Fruit fly (Drosophila melanogaster) whole organism, embryonic: ENCODE data around the gene Mst36Fb.

Experiments used
- Atf6 ChIP-seq: fragments of 200-800 bp; sonication (Bioruptor generic); IDR thresholded peaks from 2 replicates; pipeline ENCODE4 v1.3.6; 2022; ENCODE audit warnings: missing biosample characterization, missing genetic modification characterization
- Bgb ChIP-seq: fragments of 200-800 bp; sonication (Bioruptor generic); IDR thresholded peaks from 2 replicates; pipeline ENCODE4 v1.3.6; 2022; ENCODE audit warnings: missing biosample characterization, missing genetic modification characterization; ENCODE audit not compliant: partially characterized antibody
- CG12391 ChIP-seq: fragments of 200-800 bp; sonication (Bioruptor generic); optimal IDR thresholded peaks from 3 replicates; lab custom pipeline; 2018; ENCODE audit warnings: missing biosample characterization, mild to moderate bottlenecking, missing genetic modification characterization, moderate library complexity
- CG12744 ChIP-seq: fragments of 200-800 bp; sonication (Bioruptor generic); optimal IDR thresholded peaks from 2 replicates; lab custom pipeline; 2016; ENCODE audit warnings: missing biosample characterization, missing genetic modification characterization
- CG13123 ChIP-seq: fragments of 200-800 bp; sonication (Bioruptor generic); optimal IDR thresholded peaks from 2 replicates; lab custom pipeline; 2016; ENCODE audit warnings: missing biosample characterization, missing genetic modification characterization
- CG13775 ChIP-seq: fragments of 200-800 bp; sonication (Bioruptor generic); optimal IDR thresholded peaks from 3 replicates; lab custom pipeline; 2017; ENCODE audit warnings: missing biosample characterization, mild to moderate bottlenecking, missing genetic modification characterization
- CG15011 ChIP-seq: fragments of 200-800 bp; sonication (Bioruptor generic); optimal IDR thresholded peaks from 3 replicates; lab custom pipeline; 2018; ENCODE audit warnings: missing biosample characterization, mild to moderate bottlenecking, missing genetic modification characterization
- CG17328 ChIP-seq: fragments of 200-800 bp; sonication (Bioruptor generic); IDR thresholded peaks from 2 replicates; pipeline ENCODE4 v1.3.6; 2022; ENCODE audit warnings: missing biosample characterization, missing genetic modification characterization
- CG18476 ChIP-seq: fragments of 200-800 bp; sonication (Bioruptor generic); optimal IDR thresholded peaks from 2 replicates; lab custom pipeline; 2016; ENCODE audit warnings: missing biosample characterization, mild to moderate bottlenecking, missing genetic modification characterization
- CG18599 ChIP-seq: fragments of 200-800 bp; sonication (Bioruptor generic); optimal IDR thresholded peaks from 3 replicates; lab custom pipeline; 2017; ENCODE audit warnings: missing biosample characterization, missing genetic modification characterization, mild to moderate bottlenecking, moderate library complexity, missing genetic modification reagents
- CG18764 ChIP-seq: fragments of 200-800 bp; sonication (Bioruptor generic); optimal IDR thresholded peaks from 3 replicates; lab custom pipeline; 2016; ENCODE audit warnings: missing biosample characterization, missing genetic modification characterization
- CG2129 ChIP-seq: fragments of 200-800 bp; sonication (Bioruptor generic); IDR thresholded peaks from 2 replicates; pipeline ENCODE4 v1.3.6; 2022; ENCODE audit warnings: missing biosample characterization, missing genetic modification characterization; ENCODE audit not compliant: partially characterized antibody
- CG42726 ChIP-seq: fragments of 200-800 bp; sonication (Bioruptor generic); IDR thresholded peaks from 2 replicates; pipeline ENCODE4 v1.3.6; 2022; ENCODE audit warnings: missing biosample characterization, missing genetic modification characterization; ENCODE audit not compliant: partially characterized antibody
- CG4730 ChIP-seq: fragments of 200-800 bp; sonication (Bioruptor generic); IDR thresholded peaks from 2 replicates; pipeline ENCODE4 v1.3.6; 2022; ENCODE audit warnings: missing biosample characterization, missing genetic modification characterization
- CG8359 ChIP-seq: fragments of 200-800 bp; sonication (Bioruptor generic); optimal IDR thresholded peaks from 2 replicates; lab custom pipeline; 2017; ENCODE audit warnings: missing biosample characterization, mild to moderate bottlenecking, missing genetic modification characterization, borderline replicate concordance
- CG8388 ChIP-seq: fragments of 200-800 bp; sonication (Bioruptor generic); optimal IDR thresholded peaks from 2 replicates; lab custom pipeline; 2019; ENCODE audit warnings: missing biosample characterization, mild to moderate bottlenecking, missing genetic modification characterization, moderate library complexity
- CG9215 ChIP-seq: fragments of 200-800 bp; sonication (Bioruptor generic); IDR thresholded peaks from 2 replicates; pipeline ENCODE4 v1.3.6; 2022; ENCODE audit warnings: missing biosample characterization, missing genetic modification characterization
- D19A ChIP-seq: fragments of 200-800 bp; optimal IDR thresholded peaks from 3 replicates; lab custom pipeline; 2019; ENCODE audit warnings: missing biosample characterization, mild to moderate bottlenecking, missing genetic modification characterization, moderate library complexity
- Dip2 ChIP-seq: fragments of 200-800 bp; sonication (Bioruptor generic); IDR thresholded peaks from 2 replicates; pipeline ENCODE4 v1.3.6; 2022; ENCODE audit warnings: missing biosample characterization, missing genetic modification characterization
- Dll ChIP-seq: fragments of 200-800 bp; sonication (Bioruptor generic); IDR thresholded peaks from 4 replicates; pipeline ENCODE4 v1.3.6; 2022; ENCODE audit warnings: missing biosample characterization, missing genetic modification characterization; ENCODE audit not compliant: partially characterized antibody
- E2f2 ChIP-seq: fragments of 200-800 bp; sonication (Bioruptor generic); IDR thresholded peaks from 2 replicates; pipeline ENCODE4 v1.3.6; 2022; ENCODE audit warnings: missing biosample characterization, missing genetic modification characterization
- Elba2 ChIP-seq: fragments of 200-800 bp; sonication (Bioruptor generic); optimal IDR thresholded peaks from 3 replicates; lab custom pipeline; 2016; ENCODE audit warnings: missing biosample characterization, missing genetic modification characterization
- Hr78 ChIP-seq, 2 experiments: fragments of 200-800 bp in 1 of 2; fragments of >200 bp in 1 of 2; sonication (Bioruptor generic) in 1 of 2; optimal IDR thresholded peaks; 2 replicates each; lab custom pipeline; 2017 to 2019; ENCODE audit warnings: missing biosample characterization in 2 of 2, missing genetic modification characterization in 2 of 2, mild to moderate bottlenecking in 1 of 2, moderate library complexity in 1 of 2
- Lpt ChIP-seq: fragments of >200 bp; optimal IDR thresholded peaks from 2 replicates; lab custom pipeline; 2018; ENCODE audit warnings: missing biosample characterization, missing genetic modification characterization
- Optix ChIP-seq: fragments of 200-800 bp; sonication (Bioruptor generic); IDR thresholded peaks from 3 replicates; pipeline ENCODE4 v1.3.6; 2022; ENCODE audit warnings: missing biosample characterization, missing genetic modification characterization
- Sin3A ChIP-seq: fragments of >200 bp; optimal IDR thresholded peaks from 2 replicates; lab custom pipeline; 2018
- Stat92E ChIP-seq, 3 experiments: fragments of >200 bp in 2 of 3; fragments of 200-800 bp in 1 of 3; sonication (Bioruptor generic) in 1 of 3; optimal IDR thresholded peaks; 2 replicates each; lab custom pipeline; 2017 to 2019; ENCODE audit warnings: missing biosample characterization in 3 of 3, missing genetic modification characterization in 3 of 3, mild to moderate bottlenecking in 1 of 3, moderate library complexity in 1 of 3
- Vsx1 ChIP-seq: fragments of 200-800 bp; sonication (Bioruptor generic); optimal IDR thresholded peaks from 2 replicates; lab custom pipeline; 2017; ENCODE audit warnings: missing biosample characterization, mild to moderate bottlenecking, missing genetic modification characterization, missing genetic modification reagents
- ac ChIP-seq: fragments of 200-800 bp; sonication (Bioruptor generic); optimal IDR thresholded peaks from 3 replicates; lab custom pipeline; 2017; ENCODE audit warnings: missing biosample characterization, mild to moderate bottlenecking, missing genetic modification characterization
- amos ChIP-seq: fragments of 200-800 bp; sonication (Bioruptor generic); IDR thresholded peaks from 2 replicates; pipeline ENCODE4 v1.3.6; 2022; ENCODE audit warnings: missing biosample characterization, missing genetic modification characterization; ENCODE audit not compliant: partially characterized antibody
- ara ChIP-seq: fragments of 200-800 bp; sonication (Bioruptor generic); IDR thresholded peaks from 2 replicates; pipeline ENCODE4 v1.3.6; 2022; ENCODE audit warnings: missing biosample characterization, missing genetic modification characterization
- bcd ChIP-seq: fragments of 200-800 bp; sonication (Bioruptor generic); optimal IDR thresholded peaks from 2 replicates; lab custom pipeline; 2017; ENCODE audit warnings: missing biosample characterization, mild to moderate bottlenecking, missing genetic modification characterization
- bsh ChIP-seq, 2 experiments: fragments of 200-800 bp; sonication (Bioruptor generic); optimal IDR thresholded peaks; 2 replicates each; lab custom pipeline; 2017 to 2018; ENCODE audit warnings: mild to moderate bottlenecking in 2 of 2, missing biosample characterization in 2 of 2, missing genetic modification characterization in 2 of 2, moderate library complexity in 1 of 2
- chif ChIP-seq, 2 experiments: fragments of 200-800 bp; sonication (Bioruptor generic); optimal IDR thresholded peaks; 3 replicates each; lab custom pipeline; 2016; ENCODE audit warnings: missing biosample characterization in 2 of 2, missing genetic modification characterization in 2 of 2
- corto ChIP-seq: fragments of 200-800 bp; sonication (Bioruptor generic); optimal IDR thresholded peaks from 2 replicates; lab custom pipeline; 2016; ENCODE audit warnings: missing biosample characterization, mild to moderate bottlenecking, missing genetic modification characterization, moderate library complexity
- crc ChIP-seq: fragments of 200-800 bp; sonication (Bioruptor generic); optimal IDR thresholded peaks from 2 replicates; lab custom pipeline; 2016; ENCODE audit warnings: missing biosample characterization, missing genetic modification characterization
- croc ChIP-seq: fragments of 200-800 bp; sonication (Bioruptor generic); conservative IDR thresholded peaks from 3 replicates; pipeline ENCODE4 v1.3.6; 2022; ENCODE audit warnings: missing biosample characterization, missing genetic modification characterization
- da ChIP-seq: fragments of 200-800 bp; sonication (Bioruptor generic); optimal IDR thresholded peaks from 2 replicates; lab custom pipeline; 2016; ENCODE audit warnings: missing biosample characterization, missing genetic modification characterization
- dan ChIP-seq: fragments of 200-800 bp; sonication (Bioruptor generic); IDR thresholded peaks from 2 replicates; pipeline ENCODE4 v1.3.6; 2022; ENCODE audit warnings: missing biosample characterization, missing genetic modification characterization
- dmrt11E ChIP-seq: fragments of 200-800 bp; sonication (Bioruptor generic); optimal IDR thresholded peaks from 3 replicates; lab custom pipeline; 2018; ENCODE audit warnings: missing biosample characterization, mild to moderate bottlenecking, missing genetic modification characterization, moderate library complexity
- gcm ChIP-seq: fragments of 200-800 bp; sonication (Bioruptor generic); optimal IDR thresholded peaks from 2 replicates; lab custom pipeline; 2019; ENCODE audit warnings: missing biosample characterization, mild to moderate bottlenecking, missing genetic modification characterization, moderate library complexity
- gem ChIP-seq: fragments of 200-800 bp; sonication (Bioruptor generic); optimal IDR thresholded peaks from 2 replicates; lab custom pipeline; 2019; ENCODE audit warnings: missing biosample characterization, mild to moderate bottlenecking, missing genetic modification characterization, moderate library complexity
- ham ChIP-seq: fragments of 200-800 bp; sonication (Bioruptor generic); IDR thresholded peaks from 2 replicates; pipeline ENCODE4 v1.3.6; 2022; ENCODE audit warnings: missing biosample characterization, missing genetic modification characterization
- pho ChIP-seq: fragments of 200-800 bp; sonication (Bioruptor generic); optimal IDR thresholded peaks from 2 replicates; lab custom pipeline; 2016; ENCODE audit warnings: missing biosample characterization, missing genetic modification characterization
- pnt ChIP-seq: fragments of 200-800 bp; sonication (Bioruptor generic); optimal IDR thresholded peaks from 3 replicates; lab custom pipeline; 2016; ENCODE audit warnings: missing biosample characterization, missing genetic modification characterization
- rib ChIP-seq: fragments of 200-800 bp; sonication (Bioruptor generic); IDR thresholded peaks from 2 replicates; pipeline ENCODE4 v1.3.6; 2022; ENCODE audit warnings: missing biosample characterization, missing genetic modification characterization
- slbo ChIP-seq: fragments of 200-800 bp; sonication (Bioruptor generic); IDR thresholded peaks from 2 replicates; pipeline ENCODE4 v1.3.6; 2022; ENCODE audit warnings: missing biosample characterization, missing genetic modification characterization
- vvl ChIP-seq: fragments of 200-800 bp; sonication (Bioruptor generic); IDR thresholded peaks from 2 replicates; pipeline ENCODE4 v1.3.6; 2022; ENCODE audit warnings: missing biosample characterization, missing genetic modification characterization
- wor ChIP-seq: fragments of 200-800 bp; sonication (Bioruptor generic); IDR thresholded peaks from 2 replicates; pipeline ENCODE4 v1.3.6; 2022; ENCODE audit warnings: missing biosample characterization, missing genetic modification characterization

Gene Mst36Fb

DNA sequence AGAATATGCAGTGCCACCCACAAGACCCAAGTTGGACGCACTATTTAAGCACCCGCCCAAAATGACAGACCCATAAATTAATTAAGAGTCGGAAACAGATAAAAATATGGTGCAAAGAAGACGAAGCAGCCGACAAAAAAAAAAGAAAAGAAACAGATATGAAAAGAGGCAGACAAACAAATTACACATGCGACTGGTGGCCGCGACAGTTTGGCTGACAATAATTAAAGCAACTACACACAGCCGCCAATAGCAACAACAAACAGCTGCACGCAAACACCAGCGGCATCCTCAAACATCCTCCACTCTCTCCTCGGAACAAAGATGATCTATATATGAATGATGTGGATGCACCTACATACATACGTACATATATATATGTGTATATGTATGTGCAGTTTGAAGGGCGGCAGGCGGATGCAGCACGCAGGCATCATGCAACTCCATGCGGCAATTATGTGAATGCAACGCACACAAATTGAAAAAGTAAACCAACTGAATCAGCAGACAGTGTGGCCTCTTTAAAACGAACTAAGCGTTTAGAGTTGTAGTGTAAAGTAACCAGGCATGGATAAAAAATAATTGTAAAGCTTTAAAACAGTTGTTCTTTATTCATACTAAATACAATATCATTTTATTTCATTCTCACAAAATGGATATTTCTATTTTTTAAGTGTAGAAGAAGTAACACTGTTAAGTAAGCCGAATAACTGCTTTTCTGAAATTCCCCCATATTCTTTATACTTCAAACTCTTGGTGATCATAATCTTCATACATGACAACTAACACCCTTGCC is 26.8 kb downstream of the Mst36Fb start (continued):
- TF ChIP-seq Vsx1 (GFP tag; lab: Kevin White, UChicago) = no peak
- TF ChIP-seq crc (GFP tag; lab: Kevin White, UChicago) = no peak
- TF ChIP-seq Atf6 = no peak
- peak in 1 of 2 experiments; percentile 52 for TF ChIP-seq Hr78 (GFP tag; optimal IDR thresholded peaks at IDR 0.05; lab: Kevin White, UChicago)
- no peak for TF ChIP-seq CG2129 (GFP tag; lab: Robert Waterston, UW)
- TF ChIP-seq CG9215 = no peak
- TF ChIP-seq CG13775 (GFP tag; lab: Kevin White, UChicago) = no peak
- TF ChIP-seq chif (GFP tag; optimal IDR thresholded peaks at IDR 0.05; lab: Kevin White, UChicago) = peak in 1 of 2 experiments; percentile 40
- peak; percentile 28 for TF ChIP-seq D19A (tag; lab: Kevin White, UChicago)
- no peak for TF ChIP-seq ara (GFP tag; lab: Robert Waterston, UW)
- no peak for TF ChIP-seq CG18476 (GFP tag; lab: Kevin White, UChicago)
- no peak for TF ChIP-seq CG18599 (GFP tag; lab: Kevin White, UChicago)
- TF ChIP-seq CG42726 (GFP tag; lab: Robert Waterston, UW) = no peak
- TF ChIP-seq dmrt11E (tag; lab: Kevin White, UChicago) = peak; percentile 59
- TF ChIP-seq gcm (GFP tag; lab: Kevin White, UChicago) = peak; percentile 50
- TF ChIP-seq CG18764 (GFP tag; lab: Kevin White, UChicago) = no peak
- peak; percentile 26; the same call in 1 of the 2 replicates for TF ChIP-seq slbo (GFP tag; lab: Robert Waterston, UW)
- TF ChIP-seq vvl (GFP tag; lab: Robert Waterston, UW) = peak; percentile 23; the same call in 1 of the 2 replicates
- peak; percentile 3 to 77 for TF ChIP-seq bsh (GFP tag; optimal IDR thresholded peaks at IDR 0.05; lab: Kevin White, UChicago)
- TF ChIP-seq gem (tag; lab: Kevin White, UChicago) = peak; percentile 73
- TF ChIP-seq CG13123 = no peak
- no peak for TF ChIP-seq Dip2 (GFP tag; lab: Robert Waterston, UW)
- no peak for TF ChIP-seq CG8359 (GFP tag; lab: Kevin White, UChicago)
- TF ChIP-seq E2f2 (GFP tag; lab: Robert Waterston, UW) = no peak
- no peak for TF ChIP-seq rib (GFP tag; lab: Robert Waterston, UW)
- TF ChIP-seq dan = no peak
- no peak for TF ChIP-seq CG12744
- TF ChIP-seq ham (GFP tag; lab: Robert Waterston, UW) = no peak
- peak; percentile 57 for TF ChIP-seq CG8388 (GFP tag; lab: Kevin White, UChicago)
- no peak for TF ChIP-seq Optix (GFP tag; lab: Robert Waterston, UW)
- no peak for TF ChIP-seq ac (GFP tag; lab: Kevin White, UChicago)
- no peak for TF ChIP-seq Stat92E (GFP tag; optimal IDR thresholded peaks at IDR 0.05; lab: Kevin White, UChicago)
- no peak for TF ChIP-seq CG15011 (GFP tag; lab: Kevin White, UChicago)
- no peak for TF ChIP-seq bcd (GFP tag; lab: Kevin White, UChicago)
- no peak for TF ChIP-seq CG4730 (GFP tag; lab: Robert Waterston, UW)
- no peak for TF ChIP-seq croc (GFP tag; lab: Robert Waterston, UW)
- TF ChIP-seq wor (GFP tag; lab: Robert Waterston, UW) = no peak
- TF ChIP-seq CG17328 (GFP tag; lab: Robert Waterston, UW) = peak; percentile 50
- no peak for TF ChIP-seq da (GFP tag; lab: Kevin White, UChicago)
- no peak for TF ChIP-seq Lpt (GFP tag; lab: Kevin White, UChicago)
- peak; percentile 57 for TF ChIP-seq CG12391 (tag; lab: Kevin White, UChicago)
- TF ChIP-seq corto (GFP tag; lab: Kevin White, UChicago) = no peak
- no peak for TF ChIP-seq pho
- TF ChIP-seq Bgb (GFP tag; lab: Robert Waterston, UW) = no peak
- TF ChIP-seq Elba2 (GFP tag; lab: Kevin White, UChicago) = no peak
- TF ChIP-seq amos (GFP tag; lab: Robert Waterston, UW) = no peak
- TF ChIP-seq Dll (GFP tag; lab: Robert Waterston, UW) = no peak
- TF ChIP-seq Sin3A (lab: Kevin White, UChicago) = no peak
- TF ChIP-seq pnt (GFP tag; lab: Kevin White, UChicago) = no peak
